Fruit fly (Drosophila melanogaster) whole organism, prepupa: Measurements from ENCODE around the gene CG31220.

Experiments
- Blimp-1 ChIP-seq: fragments of 200-800 bp; sonication (Bioruptor generic); optimal IDR thresholded peaks from 3 replicates; lab custom pipeline; 2017; ENCODE audit warnings: missing biosample characterization, missing genetic modification characterization, mild to moderate bottlenecking, moderate library complexity, missing genetic modification reagents
- CG11294 ChIP-seq: fragments of 200-800 bp; sonication (Bioruptor generic); IDR thresholded peaks from 2 replicates; pipeline ENCODE4 v1.3.6; 2022; ENCODE audit warnings: missing biosample characterization, missing genetic modification characterization
- CG11762 ChIP-seq: fragments of 200-800 bp; sonication (Bioruptor generic); optimal IDR thresholded peaks from 3 replicates; lab custom pipeline; 2016; ENCODE audit warnings: missing biosample characterization, missing genetic modification characterization; ENCODE audit not compliant: insufficient read depth
- CG11902 ChIP-seq: fragments of 200-800 bp; sonication (Bioruptor generic); optimal IDR thresholded peaks from 3 replicates; lab custom pipeline; 2016; ENCODE audit warnings: missing biosample characterization, missing genetic modification characterization
- CG15336 ChIP-seq: fragments of 200-800 bp; sonication (Bioruptor generic); IDR thresholded peaks from 2 replicates; pipeline ENCODE4 v1.3.6; 2022; ENCODE audit warnings: missing biosample characterization, missing genetic modification characterization
- CG1621 ChIP-seq: fragments of 200-800 bp; sonication (Bioruptor generic); optimal IDR thresholded peaks from 3 replicates; lab custom pipeline; 2018; ENCODE audit warnings: missing biosample characterization, mild to moderate bottlenecking, missing genetic modification characterization
- CG16779 ChIP-seq: fragments of 200-800 bp; sonication (Bioruptor generic); optimal IDR thresholded peaks from 3 replicates; lab custom pipeline; 2017; ENCODE audit warnings: missing biosample characterization, mild to moderate bottlenecking, missing genetic modification characterization
- CG3032 ChIP-seq: fragments of 200-800 bp; optimal IDR thresholded peaks from 2 replicates; lab custom pipeline; 2019; ENCODE audit warnings: missing biosample characterization, mild to moderate bottlenecking, missing genetic modification characterization, moderate library complexity
- CG32006 ChIP-seq: fragments of 200-800 bp; sonication (Bioruptor generic); optimal IDR thresholded peaks from 3 replicates; lab custom pipeline; 2017; ENCODE audit warnings: missing biosample characterization, mild to moderate bottlenecking, missing genetic modification characterization
- CG34406 ChIP-seq: fragments of 200-800 bp; sonication (Bioruptor generic); optimal IDR thresholded peaks from 3 replicates; lab custom pipeline; 2016; ENCODE audit warnings: missing biosample characterization, missing genetic modification characterization
- CG3919 ChIP-seq: fragments of 200-800 bp; sonication (Bioruptor generic); optimal IDR thresholded peaks from 3 replicates; lab custom pipeline; 2016; ENCODE audit warnings: missing biosample characterization, missing genetic modification characterization
- CG6163 ChIP-seq: fragments of 200-800 bp; sonication (Bioruptor generic); IDR thresholded peaks from 3 replicates; pipeline ENCODE4 v1.3.6; 2022; ENCODE audit warnings: missing biosample characterization, missing genetic modification characterization
- CG6276 ChIP-seq: fragments of 200-800 bp; sonication (Bioruptor generic); optimal IDR thresholded peaks from 2 replicates; lab custom pipeline; 2017; ENCODE audit warnings: missing biosample characterization, mild to moderate bottlenecking, missing genetic modification characterization
- CG6792 ChIP-seq: fragments of 200-800 bp; sonication (Bioruptor generic); optimal IDR thresholded peaks from 3 replicates; lab custom pipeline; 2016; ENCODE audit warnings: missing biosample characterization, missing genetic modification characterization
- CG8119 ChIP-seq: fragments of 200-800 bp; sonication (Bioruptor generic); IDR thresholded peaks from 3 replicates; pipeline ENCODE4 v1.3.6; 2022; ENCODE audit warnings: missing biosample characterization, missing genetic modification characterization
- CG8632 ChIP-seq: fragments of 200-800 bp; sonication (Bioruptor generic); optimal IDR thresholded peaks from 3 replicates; lab custom pipeline; 2016; ENCODE audit warnings: missing biosample characterization, missing genetic modification characterization
- CG9139 ChIP-seq: fragments of 200-800 bp; sonication (Bioruptor generic); optimal IDR thresholded peaks from 3 replicates; lab custom pipeline; 2017; ENCODE audit warnings: missing biosample characterization, mild to moderate bottlenecking, missing genetic modification characterization
- Eip78C ChIP-seq: fragments of 200-800 bp; sonication (Bioruptor generic); peaks from one replicate; lab custom pipeline; 2016; ENCODE audit warnings: missing biosample characterization, missing genetic modification characterization
- Eip93F ChIP-seq: fragments of 200-800 bp; sonication (Bioruptor generic); optimal IDR thresholded peaks from 2 replicates; lab custom pipeline; 2016; ENCODE audit warnings: missing biosample characterization, mild to moderate bottlenecking, missing genetic modification characterization
- Ets96B ChIP-seq: fragments of 200-800 bp; optimal IDR thresholded peaks from 2 replicates; lab custom pipeline; 2019; ENCODE audit warnings: missing biosample characterization, mild to moderate bottlenecking, missing genetic modification characterization, moderate library complexity
- Hr38 ChIP-seq: sonication (Bioruptor generic); optimal IDR thresholded peaks from 2 replicates; lab custom pipeline; 2016; ENCODE audit warnings: missing biosample characterization, missing genetic modification characterization
- Hr39 ChIP-seq: fragments of 200-800 bp; sonication (Bioruptor generic); optimal IDR thresholded peaks from 2 replicates; lab custom pipeline; 2016; ENCODE audit warnings: missing biosample characterization, missing genetic modification characterization
- Hr4 ChIP-seq: fragments of 200-800 bp; sonication (Bioruptor generic); optimal IDR thresholded peaks from 3 replicates; lab custom pipeline; 2016; ENCODE audit warnings: missing biosample characterization, missing genetic modification characterization
- Met ChIP-seq: fragments of 200-800 bp; sonication (Bioruptor generic); optimal IDR thresholded peaks from 3 replicates; lab custom pipeline; 2016; ENCODE audit warnings: missing biosample characterization, missing genetic modification characterization
- Smox ChIP-seq: fragments of 200-800 bp; sonication (Bioruptor generic); optimal IDR thresholded peaks from 3 replicates; lab custom pipeline; 2016; ENCODE audit warnings: missing biosample characterization, missing genetic modification characterization
- Sox15 ChIP-seq: fragments of 200-800 bp; sonication (Bioruptor generic); optimal IDR thresholded peaks from 3 replicates; lab custom pipeline; 2016; ENCODE audit warnings: missing biosample characterization, missing genetic modification characterization
- achi ChIP-seq: fragments of 200-800 bp; sonication (Bioruptor generic); optimal IDR thresholded peaks from 3 replicates; lab custom pipeline; 2016; ENCODE audit warnings: missing biosample characterization, missing genetic modification characterization
- dac ChIP-seq: fragments of 200-800 bp; sonication (Bioruptor generic); optimal IDR thresholded peaks from 2 replicates; lab custom pipeline; 2017; ENCODE audit warnings: missing biosample characterization, mild to moderate bottlenecking, missing genetic modification characterization
- dsx ChIP-seq: fragments of 200-800 bp; optimal IDR thresholded peaks from 3 replicates; lab custom pipeline; 2019; ENCODE audit warnings: missing biosample characterization, mild to moderate bottlenecking, missing genetic modification characterization, moderate library complexity; ENCODE audit not compliant: poor library complexity, severe bottlenecking
- esn ChIP-seq: fragments of 200-800 bp; sonication (Bioruptor generic); optimal IDR thresholded peaks from 2 replicates; lab custom pipeline; 2016; ENCODE audit warnings: missing biosample characterization, mild to moderate bottlenecking, missing genetic modification characterization, moderate library complexity
- fd85E ChIP-seq: fragments of 200-800 bp; sonication (Bioruptor generic); optimal IDR thresholded peaks from 3 replicates; lab custom pipeline; 2016; ENCODE audit warnings: missing biosample characterization, missing genetic modification characterization
- lz ChIP-seq: fragments of 200-800 bp; sonication (Bioruptor generic); optimal IDR thresholded peaks from 3 replicates; lab custom pipeline; 2016; ENCODE audit warnings: missing biosample characterization, missing genetic modification characterization
- net ChIP-seq: fragments of 200-800 bp; sonication (Bioruptor generic); optimal IDR thresholded peaks from 3 replicates; lab custom pipeline; 2016; ENCODE audit warnings: missing biosample characterization, missing genetic modification characterization
- salr ChIP-seq, 2 experiments: fragments of 200-800 bp; sonication (Bioruptor generic); optimal IDR thresholded peaks; 3 replicates each; lab custom pipeline; 2016 to 2018; ENCODE audit warnings: missing biosample characterization in 2 of 2, missing genetic modification characterization in 2 of 2, mild to moderate bottlenecking in 1 of 2
- spab ChIP-seq: fragments of 200-800 bp; sonication (Bioruptor generic); optimal IDR thresholded peaks from 2 replicates; lab custom pipeline; 2017; ENCODE audit warnings: missing biosample characterization, mild to moderate bottlenecking, missing genetic modification characterization, missing genetic modification reagents
- ss ChIP-seq, 2 experiments: fragments of 200-800 bp; sonication (Bioruptor generic); optimal IDR thresholded peaks; 2 replicates in 1 of 2; 3 replicates in 1 of 2; lab custom pipeline; 2017 to 2018; ENCODE audit warnings: mild to moderate bottlenecking in 2 of 2, missing biosample characterization in 2 of 2, missing genetic modification characterization in 2 of 2, moderate library complexity in 1 of 2
- svp ChIP-seq: fragments of 200-800 bp; sonication (Bioruptor generic); peaks from one replicate; lab custom pipeline; 2016; ENCODE audit warnings: missing biosample characterization, missing genetic modification characterization
- vri ChIP-seq: fragments of 200-800 bp; sonication (Bioruptor generic); optimal IDR thresholded peaks from 3 replicates; lab custom pipeline; 2016; ENCODE audit warnings: missing biosample characterization, mild to moderate bottlenecking, missing genetic modification characterization

The CG31220 gene

DNA sequence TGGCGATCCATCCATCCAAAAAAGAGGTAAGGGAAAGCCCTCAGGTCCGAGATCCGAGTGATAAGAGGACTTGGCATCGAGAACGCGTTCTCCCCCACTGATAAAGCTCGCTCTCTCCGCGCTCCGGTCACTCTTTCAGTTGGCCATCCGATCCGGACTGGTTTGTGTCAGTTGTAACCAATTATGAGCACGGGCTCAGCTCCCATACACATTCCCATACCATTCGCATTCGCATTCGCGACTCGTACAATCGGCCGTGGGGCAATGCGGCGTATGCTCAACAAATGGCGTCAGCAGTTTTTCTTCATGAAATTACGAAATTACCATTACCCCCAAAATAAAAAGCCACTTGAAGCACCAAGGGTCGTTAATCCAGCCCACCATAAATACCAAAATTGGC is 23.8 kb upstream of the CG31220 start:
- TF ChIP-seq esn (GFP tag; lab: Kevin White, UChicago) (no peak), net (no peak), CG9139 (GFP tag; lab: Kevin White, UChicago) (peak; percentile 2), CG8119 (no peak), fd85E (no peak), vri (no peak), CG1621 (tag; lab: Kevin White, UChicago) (peak; percentile 63), Smox (GFP tag; lab: Kevin White, UChicago) (no peak), svp (peak; percentile 56), Sox15 (GFP tag; lab: Kevin White, UChicago) (no peak), lz (GFP tag; lab: Kevin White, UChicago) (no peak), CG6163 (peak; percentile 10; the same call in 1 of the 3 replicates), CG8632 (GFP tag; lab: Kevin White, UChicago) (no peak), dac (GFP tag; lab: Kevin White, UChicago) (no peak), Met (GFP tag; lab: Kevin White, UChicago) (no peak), Eip78C (GFP tag; lab: Kevin White, UChicago) (no peak), Hr39 (no peak), CG6792 (GFP tag; lab: Kevin White, UChicago) (no peak), CG11902 (no peak), Eip93F (GFP tag; lab: Kevin White, UChicago) (no peak)

DNA sequence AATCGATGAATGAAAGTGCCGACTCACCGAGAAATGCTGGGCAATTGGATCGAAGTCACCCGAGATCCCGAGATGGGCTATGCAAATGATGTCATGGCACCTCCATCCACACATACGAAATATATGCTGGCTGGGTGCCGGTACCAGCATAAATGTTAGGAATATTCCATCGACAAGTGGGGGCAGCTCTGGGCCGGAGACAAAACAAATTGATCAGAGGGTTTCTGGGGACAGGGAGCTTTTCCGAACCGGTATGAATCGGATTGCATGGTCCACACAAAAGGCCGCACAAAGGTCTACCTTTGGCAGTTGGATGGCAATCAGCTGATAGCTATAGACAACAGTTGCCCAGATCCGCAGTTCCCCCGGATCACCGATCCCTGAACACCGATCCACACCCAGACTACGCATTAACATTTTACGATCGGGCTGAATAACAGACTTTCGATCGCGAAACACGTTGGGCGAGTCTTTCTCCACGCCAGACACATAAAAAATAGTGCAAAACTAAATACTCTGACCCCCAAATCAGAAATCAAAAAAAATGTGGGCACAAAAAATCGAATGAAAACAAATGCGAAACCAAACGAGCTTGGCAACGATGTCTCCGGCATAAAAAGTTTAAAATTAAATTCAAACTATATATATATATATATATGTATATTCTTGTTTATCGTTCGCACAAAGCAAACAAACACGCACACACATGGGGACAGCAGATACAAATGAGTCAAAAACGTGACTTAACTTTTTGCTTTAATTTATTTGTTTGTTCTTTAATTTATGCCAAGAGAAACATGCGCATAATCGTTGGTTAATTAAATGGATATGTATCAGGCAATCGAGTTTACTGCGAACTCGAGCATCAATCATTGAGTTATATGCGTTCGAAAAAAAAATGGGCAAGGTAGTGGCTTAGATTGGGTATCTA is 22.7 kb upstream of the CG31220 start:
- peak; percentile 68 for TF ChIP-seq dsx (GFP tag; lab: Kevin White, UChicago)
- no peak for TF ChIP-seq Hr4
- TF ChIP-seq lz (GFP tag; lab: Kevin White, UChicago), result no peak
- peak; percentile 30 for TF ChIP-seq CG6276
- TF ChIP-seq Eip93F (GFP tag; lab: Kevin White, UChicago), result no peak
- TF ChIP-seq Sox15 (GFP tag; lab: Kevin White, UChicago), result no peak
- no peak for TF ChIP-seq CG3919 (GFP tag; lab: Kevin White, UChicago)
- TF ChIP-seq achi, result peak; percentile 3
- TF ChIP-seq CG11294 (GFP tag; lab: Robert Waterston, UW), result no peak
- TF ChIP-seq fd85E, result no peak
- TF ChIP-seq CG6163, result no peak
- TF ChIP-seq ss (GFP tag; optimal IDR thresholded peaks at IDR 0.05; lab: Kevin White, UChicago), result peak in 1 of 2 experiments; percentile 27
- peak; percentile 46 for TF ChIP-seq Eip78C (GFP tag; lab: Kevin White, UChicago)
- no peak for TF ChIP-seq Blimp-1
- peak; percentile 28 for TF ChIP-seq CG32006 (GFP tag; lab: Kevin White, UChicago)
- no peak for TF ChIP-seq Hr38
- TF ChIP-seq CG34406 (GFP tag; lab: Kevin White, UChicago), result no peak
- TF ChIP-seq Met (GFP tag; lab: Kevin White, UChicago), result no peak
- TF ChIP-seq Ets96B (tag; lab: Kevin White, UChicago), result peak; percentile 6
- TF ChIP-seq net, result no peak
- TF ChIP-seq, all 60 proteins: peak for 7

DNA sequence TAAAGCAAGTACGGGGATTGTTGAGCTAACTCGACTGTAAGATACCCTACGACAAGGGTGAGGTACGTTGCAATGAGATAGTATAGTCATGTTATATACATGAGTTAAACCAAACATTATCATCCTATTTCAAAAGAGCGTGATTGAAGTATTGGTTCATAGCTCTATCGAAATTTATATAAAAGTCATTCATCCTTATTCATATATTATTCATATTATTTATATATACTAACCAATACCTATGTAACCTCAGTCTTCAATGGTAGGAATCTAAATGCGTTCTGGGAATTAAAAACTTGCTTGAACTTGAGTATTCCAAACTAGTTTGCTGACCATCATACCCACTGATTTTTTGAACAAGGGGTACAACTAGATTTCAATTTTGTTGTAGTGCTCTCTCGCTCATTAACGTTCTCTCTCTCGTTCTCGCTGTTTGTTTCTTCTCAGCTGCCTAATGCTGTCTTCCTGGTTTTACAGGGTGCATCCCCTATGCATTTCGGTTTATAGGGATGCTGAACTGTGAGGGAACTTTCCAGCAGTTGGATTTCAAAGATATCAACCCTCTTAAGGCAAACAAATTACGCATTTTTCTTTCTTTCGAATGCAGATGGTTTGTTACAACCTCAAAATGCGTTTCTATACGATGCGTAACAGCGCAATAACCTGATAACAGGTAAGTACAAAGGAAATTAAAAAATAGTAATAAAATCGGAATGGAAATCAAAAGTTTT is 20.3 kb upstream of the CG31220 start:
- TF ChIP-seq CG32006 (GFP tag; lab: Kevin White, UChicago) (peak; percentile 40), fd85E (no peak), Ets96B (tag; lab: Kevin White, UChicago) (peak; percentile 15), Hr39 (no peak), CG11762 (GFP tag; lab: Kevin White, UChicago) (peak; percentile 26), CG16779 (tag; lab: Kevin White, UChicago) (no peak), CG3919 (GFP tag; lab: Kevin White, UChicago) (peak; percentile 28), spab (GFP tag; lab: Kevin White, UChicago) (peak; percentile 1), esn (GFP tag; lab: Kevin White, UChicago) (no peak), CG6276 (peak; percentile 18), CG3032 (tag; lab: Kevin White, UChicago) (peak; percentile 1), salr (GFP tag; optimal IDR thresholded peaks at IDR 0.05; lab: Kevin White, UChicago) (peak in 1 of 2 experiments; percentile 2), Eip78C (GFP tag; lab: Kevin White, UChicago) (peak; percentile 49), CG15336 (GFP tag; lab: Robert Waterston, UW) (0 out of 2 replicates have a peak, but pooled peaks have one; percentile 15)
